Fruit fly (Drosophila melanogaster) whole organism, embryonic: Measurements from ENCODE around the gene RpS15Aa.
A peak's percentile ranks its signal among the peaks of the same experiment; 100 is the strongest.

Source experiments
- Abd-B ChIP-seq: fragments of 200-800 bp; sonication (Bioruptor generic); optimal IDR thresholded peaks from 2 replicates; lab custom pipeline; 2018; ENCODE audit warnings: missing biosample characterization, mild to moderate bottlenecking, missing genetic modification characterization, moderate library complexity
- Ada2b ChIP-seq: fragments of 200-800 bp; sonication (Bioruptor generic); IDR thresholded peaks from 2 replicates; pipeline ENCODE4 v1.3.6; 2022; ENCODE audit warnings: missing biosample characterization, missing genetic modification characterization
- Atf3 ChIP-seq: fragments of 200-800 bp; sonication (Bioruptor generic); optimal IDR thresholded peaks from 3 replicates; lab custom pipeline; 2016; ENCODE audit warnings: missing biosample characterization, missing genetic modification characterization
- B-H2 ChIP-seq: fragments of 200-800 bp; sonication (Bioruptor generic); optimal IDR thresholded peaks from 2 replicates; lab custom pipeline; 2018; ENCODE audit warnings: missing biosample characterization, mild to moderate bottlenecking, missing genetic modification characterization
- BtbVII ChIP-seq: fragments of 200-800 bp; sonication (Bioruptor generic); optimal IDR thresholded peaks from 3 replicates; lab custom pipeline; 2017; ENCODE audit warnings: missing biosample characterization, mild to moderate bottlenecking, missing genetic modification characterization
- CG12219 ChIP-seq: fragments of 200-800 bp; sonication (Bioruptor generic); optimal IDR thresholded peaks from 3 replicates; lab custom pipeline; 2018; ENCODE audit warnings: missing biosample characterization, mild to moderate bottlenecking, missing genetic modification characterization
- CG12659 ChIP-seq: fragments of 200-800 bp; sonication (Bioruptor generic); optimal IDR thresholded peaks from 3 replicates; lab custom pipeline; 2017; ENCODE audit warnings: mild to moderate bottlenecking, missing biosample characterization, missing genetic modification reagents, missing genetic modification characterization
- CG13624 ChIP-seq: fragments of 200-800 bp; sonication (Bioruptor generic); optimal IDR thresholded peaks from 2 replicates; lab custom pipeline; 2016; ENCODE audit warnings: missing biosample characterization, missing genetic modification characterization
- CG1602 ChIP-seq: fragments of 200-800 bp; sonication (Bioruptor generic); optimal IDR thresholded peaks from 3 replicates; lab custom pipeline; 2016; ENCODE audit warnings: missing biosample characterization, missing genetic modification characterization
- CG1647 ChIP-seq: fragments of 200-800 bp; sonication (Bioruptor generic); optimal IDR thresholded peaks from 3 replicates; lab custom pipeline; 2016; ENCODE audit warnings: missing biosample characterization, missing genetic modification characterization
- CG17361 ChIP-seq: fragments of 200-800 bp; sonication (Bioruptor generic); IDR thresholded peaks from 3 replicates; pipeline ENCODE4 v1.3.6; 2022; ENCODE audit warnings: missing biosample characterization, missing genetic modification characterization
- CG1792 ChIP-seq: fragments of 200-800 bp; sonication (Bioruptor generic); optimal IDR thresholded peaks from 2 replicates; lab custom pipeline; 2016; ENCODE audit warnings: missing biosample characterization, missing genetic modification characterization
- CG18262 ChIP-seq: fragments of 200-800 bp; optimal IDR thresholded peaks from 3 replicates; lab custom pipeline; 2019; ENCODE audit warnings: missing biosample characterization, mild to moderate bottlenecking, missing genetic modification characterization, moderate library complexity
- CG2199 ChIP-seq: fragments of 200-800 bp; sonication (Bioruptor generic); IDR thresholded peaks from 3 replicates; pipeline ENCODE4 v1.3.6; 2022; ENCODE audit warnings: missing biosample characterization, missing genetic modification characterization
- CG4404 ChIP-seq: fragments of 200-800 bp; sonication (Bioruptor generic); IDR thresholded peaks from 2 replicates; pipeline ENCODE4 v1.3.6; 2022; ENCODE audit warnings: missing biosample characterization, missing genetic modification characterization
- CG4854 ChIP-seq: fragments of 200-800 bp; sonication (Bioruptor generic); optimal IDR thresholded peaks from 2 replicates; lab custom pipeline; 2016; ENCODE audit warnings: missing biosample characterization, missing genetic modification characterization, inconsistent platforms
- CG7556 ChIP-seq: fragments of 200-800 bp; sonication (Bioruptor generic); optimal IDR thresholded peaks from 2 replicates; lab custom pipeline; 2017; ENCODE audit warnings: missing biosample characterization, mild to moderate bottlenecking, missing genetic modification characterization
- CG7987 ChIP-seq: fragments of 200-800 bp; sonication (Bioruptor generic); optimal IDR thresholded peaks from 2 replicates; lab custom pipeline; 2018; ENCODE audit warnings: missing biosample characterization, mild to moderate bottlenecking, missing genetic modification characterization, moderate library complexity
- CG8359 ChIP-seq: fragments of 200-800 bp; sonication (Bioruptor generic); optimal IDR thresholded peaks from 2 replicates; lab custom pipeline; 2017; ENCODE audit warnings: missing biosample characterization, mild to moderate bottlenecking, missing genetic modification characterization, borderline replicate concordance
- CG9876 ChIP-seq: fragments of 200-800 bp; sonication (Bioruptor generic); optimal IDR thresholded peaks from 2 replicates; lab custom pipeline; 2016; ENCODE audit warnings: missing biosample characterization, missing genetic modification characterization
- CkIIα-i1 ChIP-seq: fragments of 200-800 bp; sonication (Bioruptor generic); IDR thresholded peaks from 2 replicates; pipeline ENCODE4 v1.3.6; 2022; ENCODE audit warnings: missing biosample characterization, missing genetic modification characterization
- CrebB ChIP-seq: fragments of 200-800 bp; sonication (Bioruptor generic); optimal IDR thresholded peaks from 3 replicates; lab custom pipeline; 2018; ENCODE audit warnings: missing biosample characterization, mild to moderate bottlenecking, missing genetic modification characterization
- Dad ChIP-seq: fragments of 200-800 bp; sonication (Bioruptor generic); optimal IDR thresholded peaks from 3 replicates; lab custom pipeline; 2016; ENCODE audit warnings: missing biosample characterization, missing genetic modification characterization
- Dll ChIP-seq: fragments of 200-800 bp; sonication (Bioruptor generic); IDR thresholded peaks from 4 replicates; pipeline ENCODE4 v1.3.6; 2022; ENCODE audit warnings: missing biosample characterization, missing genetic modification characterization; ENCODE audit not compliant: partially characterized antibody
- HLH4C ChIP-seq: fragments of 200-800 bp; sonication (Bioruptor generic); IDR thresholded peaks from 3 replicates; pipeline ENCODE4 v1.3.6; 2022; ENCODE audit warnings: missing biosample characterization, missing genetic modification characterization; ENCODE audit not compliant: partially characterized antibody
- Hmx ChIP-seq: fragments of 200-800 bp; sonication (Bioruptor generic); optimal IDR thresholded peaks from 2 replicates; lab custom pipeline; 2016; ENCODE audit warnings: missing biosample characterization, missing genetic modification characterization
- MBD-R2 ChIP-seq: fragments of 200-800 bp; sonication (Bioruptor generic); IDR thresholded peaks from 2 replicates; pipeline ENCODE4 v1.3.6; 2022; ENCODE audit warnings: missing biosample characterization, missing genetic modification characterization
- MESR4 ChIP-seq: fragments of 200-800 bp; sonication (Bioruptor generic); optimal IDR thresholded peaks from 2 replicates; lab custom pipeline; 2018; ENCODE audit warnings: missing biosample characterization, mild to moderate bottlenecking, missing genetic modification characterization, moderate library complexity
- Nf-YA ChIP-seq: fragments of 200-800 bp; sonication (Bioruptor generic); IDR thresholded peaks from 2 replicates; pipeline ENCODE4 v1.3.6; 2022; ENCODE audit warnings: missing biosample characterization, missing genetic modification characterization
- Nf-YB ChIP-seq: fragments of 200-800 bp; sonication (Bioruptor generic); optimal IDR thresholded peaks from 3 replicates; lab custom pipeline; 2019; ENCODE audit warnings: missing biosample characterization, mild to moderate bottlenecking, missing genetic modification characterization, moderate library complexity
- Spps ChIP-seq: fragments of 200-800 bp; sonication (Bioruptor generic); optimal IDR thresholded peaks from 2 replicates; lab custom pipeline; 2018; ENCODE audit warnings: missing biosample characterization, mild to moderate bottlenecking, missing genetic modification characterization
- Ssrp ChIP-seq: fragments of 200-800 bp; sonication (Bioruptor generic); optimal IDR thresholded peaks from 2 replicates; lab custom pipeline; 2018; ENCODE audit warnings: missing biosample characterization, mild to moderate bottlenecking, missing genetic modification characterization, moderate library complexity
- al ChIP-seq: fragments of 200-800 bp; sonication (Bioruptor generic); IDR thresholded peaks from 2 replicates; pipeline ENCODE4 v1.3.6; 2022; ENCODE audit warnings: missing biosample characterization, missing genetic modification characterization
- ase ChIP-seq: fragments of 200-800 bp; sonication (Bioruptor generic); IDR thresholded peaks from 3 replicates; pipeline ENCODE4 v1.3.6; 2022; ENCODE audit warnings: missing biosample characterization, missing genetic modification characterization
- cad ChIP-seq: fragments of >200 bp; optimal IDR thresholded peaks from 2 replicates; lab custom pipeline; 2017; ENCODE audit warnings: missing biosample characterization, missing genetic modification characterization
- cas ChIP-seq: fragments of 200-800 bp; sonication (Bioruptor generic); IDR thresholded peaks from 2 replicates; pipeline ENCODE4 v1.3.6; 2022; ENCODE audit warnings: missing biosample characterization, missing genetic modification characterization
- chif ChIP-seq, 2 experiments: fragments of 200-800 bp; sonication (Bioruptor generic); optimal IDR thresholded peaks; 3 replicates each; lab custom pipeline; 2016; ENCODE audit warnings: missing biosample characterization in 2 of 2, missing genetic modification characterization in 2 of 2
- ci ChIP-seq: fragments of 200-800 bp; sonication (Bioruptor generic); IDR thresholded peaks from 3 replicates; pipeline ENCODE4 v1.3.6; 2022; ENCODE audit warnings: missing biosample characterization, missing genetic modification characterization
- corto ChIP-seq: fragments of 200-800 bp; sonication (Bioruptor generic); optimal IDR thresholded peaks from 2 replicates; lab custom pipeline; 2016; ENCODE audit warnings: missing biosample characterization, mild to moderate bottlenecking, missing genetic modification characterization, moderate library complexity
- eve ChIP-seq, 2 experiments: fragments of >200 bp; optimal IDR thresholded peaks; 2 replicates each; lab custom pipeline; 2017; ENCODE audit warnings: missing biosample characterization in 2 of 2, missing genetic modification characterization in 2 of 2
- fd3F ChIP-seq: fragments of 200-800 bp; sonication (Bioruptor generic); optimal IDR thresholded peaks from 2 replicates; lab custom pipeline; 2018; ENCODE audit warnings: missing biosample characterization, mild to moderate bottlenecking, missing genetic modification characterization, moderate library complexity
- fu2 ChIP-seq: fragments of 200-800 bp; sonication (Bioruptor generic); optimal IDR thresholded peaks from 2 replicates; lab custom pipeline; 2016; ENCODE audit warnings: missing biosample characterization, missing genetic modification characterization
- gfzf ChIP-seq: fragments of 200-800 bp; sonication (Bioruptor generic); optimal IDR thresholded peaks from 2 replicates; lab custom pipeline; 2016; ENCODE audit warnings: missing biosample characterization, mild to moderate bottlenecking, missing genetic modification characterization, moderate library complexity
- klu ChIP-seq: fragments of 200-800 bp; sonication (Bioruptor generic); IDR thresholded peaks from 2 replicates; pipeline ENCODE4 v1.3.6; 2022; ENCODE audit warnings: missing biosample characterization, missing genetic modification characterization
- nerfin-2 ChIP-seq: fragments of 200-800 bp; sonication (Bioruptor generic); IDR thresholded peaks from 2 replicates; pipeline ENCODE4 v1.3.6; 2022; ENCODE audit warnings: missing biosample characterization, missing genetic modification characterization; ENCODE audit not compliant: partially characterized antibody
- nmo ChIP-seq: fragments of 200-800 bp; sonication (Bioruptor generic); optimal IDR thresholded peaks from 2 replicates; lab custom pipeline; 2018; ENCODE audit warnings: missing biosample characterization, mild to moderate bottlenecking, missing genetic modification characterization, moderate library complexity
- peb ChIP-seq: fragments of 200-800 bp; sonication (Bioruptor generic); IDR thresholded peaks from 2 replicates; pipeline ENCODE4 v1.3.6; 2022; ENCODE audit warnings: missing biosample characterization, missing genetic modification characterization
- pho ChIP-seq: fragments of 200-800 bp; sonication (Bioruptor generic); optimal IDR thresholded peaks from 2 replicates; lab custom pipeline; 2016; ENCODE audit warnings: missing biosample characterization, missing genetic modification characterization
- ranshi ChIP-seq: fragments of 200-800 bp; sonication (Bioruptor generic); IDR thresholded peaks from 2 replicates; pipeline ENCODE4 v1.3.6; 2022; ENCODE audit warnings: missing biosample characterization, missing genetic modification characterization
- sd ChIP-seq: fragments of 200-800 bp; sonication (Bioruptor generic); optimal IDR thresholded peaks from 3 replicates; lab custom pipeline; 2018; ENCODE audit warnings: missing biosample characterization, mild to moderate bottlenecking, missing genetic modification characterization, moderate library complexity
- ssp ChIP-seq: fragments of 200-800 bp; sonication (Bioruptor generic); IDR thresholded peaks from 2 replicates; pipeline ENCODE4 v1.3.6; 2022; ENCODE audit warnings: missing biosample characterization, missing genetic modification characterization
- z ChIP-seq: fragments of 200-800 bp; sonication (Bioruptor generic); IDR thresholded peaks from 3 replicates; pipeline ENCODE4 v1.3.6; 2022; ENCODE audit warnings: missing biosample characterization, missing genetic modification characterization

The RpS15Aa gene

dm6 chrX:13332702-13333243 is 4.7 kb downstream of the RpS15Aa start (continued):
- no peak for TF ChIP-seq CG17361 (GFP tag; lab: Robert Waterston, UW)
- TF ChIP-seq CrebB (tag; lab: Kevin White, UChicago) = no peak
- no peak for TF ChIP-seq CG1602 (GFP tag; lab: Kevin White, UChicago)
- no peak for TF ChIP-seq CG4404 (GFP tag; lab: Robert Waterston, UW)
- no peak for TF ChIP-seq cad (GFP tag; lab: Kevin White, UChicago)
- TF ChIP-seq Nf-YA = no peak
- 0 out of 2 replicates have a peak, but pooled peaks have one; percentile 26 for TF ChIP-seq al (GFP tag; lab: Robert Waterston, UW)
- no peak for TF ChIP-seq Nf-YB
- TF ChIP-seq CG12219 (GFP tag; lab: Kevin White, UChicago) = no peak
- TF ChIP-seq CG1792 = no peak
- TF ChIP-seq CkIIα-i1 (GFP tag; lab: Robert Waterston, UW) = no peak
- no peak for TF ChIP-seq Dad
- no peak for TF ChIP-seq chif (GFP tag; optimal IDR thresholded peaks at IDR 0.05; lab: Kevin White, UChicago)
- TF ChIP-seq nmo = peak; percentile 24
- TF ChIP-seq fu2 = no peak
- TF ChIP-seq CG2199 (GFP tag; lab: Robert Waterston, UW) = no peak
- TF ChIP-seq gfzf (GFP tag; lab: Kevin White, UChicago) = no peak
- TF ChIP-seq MESR4 = no peak
- no peak for TF ChIP-seq B-H2
- TF ChIP-seq pho (GFP tag; lab: Kevin White, UChicago) = peak; percentile 44
- no peak for TF ChIP-seq Dll (GFP tag; lab: Robert Waterston, UW)
- TF ChIP-seq CG1647 (GFP tag; lab: Kevin White, UChicago) = peak; percentile 17
- TF ChIP-seq Ada2b = no peak
- no peak for TF ChIP-seq Hmx (GFP tag; lab: Kevin White, UChicago)
- peak; percentile 58 for TF ChIP-seq CG13624 (GFP tag; lab: Kevin White, UChicago)
- TF ChIP-seq CG12659 (GFP tag; lab: Kevin White, UChicago) = peak; percentile 23
- no peak for TF ChIP-seq HLH4C (GFP tag; lab: Robert Waterston, UW)
- no peak for TF ChIP-seq nerfin-2 (GFP tag; lab: Robert Waterston, UW)
- no peak for TF ChIP-seq MBD-R2 (GFP tag; lab: Robert Waterston, UW)
- no peak for TF ChIP-seq CG7987
- no peak for TF ChIP-seq cas (GFP tag; lab: Robert Waterston, UW)
- no peak for TF ChIP-seq CG9876 (GFP tag; lab: Kevin White, UChicago)
- no peak for TF ChIP-seq z (GFP tag; lab: Robert Waterston, UW)
- no peak for TF ChIP-seq ci (GFP tag; lab: Robert Waterston, UW)
- no peak for TF ChIP-seq ase (GFP tag; lab: Robert Waterston, UW)
- no peak for TF ChIP-seq CG8359 (GFP tag; lab: Kevin White, UChicago)
- TF ChIP-seq ssp = no peak
- TF ChIP-seq corto = no peak
- no peak for TF ChIP-seq Spps (tag; lab: Kevin White, UChicago)
- no peak for TF ChIP-seq Abd-B (GFP tag; lab: Kevin White, UChicago)
- TF ChIP-seq fd3F (GFP tag; lab: Kevin White, UChicago) = no peak
- no peak for TF ChIP-seq BtbVII (GFP tag; lab: Kevin White, UChicago)
- TF ChIP-seq peb = no peak
- TF ChIP-seq eve (GFP tag; optimal IDR thresholded peaks at IDR 0.05; lab: Kevin White, UChicago) = no peak
- TF ChIP-seq ranshi (GFP tag; lab: Robert Waterston, UW) = no peak
- no peak for TF ChIP-seq sd (tag; lab: Kevin White, UChicago)
- no peak for TF ChIP-seq Atf3
- TF ChIP-seq klu (GFP tag; lab: Robert Waterston, UW) = no peak
- no peak for TF ChIP-seq CG4854
- no peak for TF ChIP-seq CG18262
- no peak for TF ChIP-seq Ssrp (tag; lab: Kevin White, UChicago)
- TF ChIP-seq CG7556 = peak; percentile 20
